Worm (Caenorhabditis elegans) whole organism, early embryonic: Measurements from ENCODE around the gene nhr-146.
"Not testable (repeated sequence)": the region's sequence is repeated elsewhere in the genome, so short reads cannot be mapped to it uniquely, and the experiment has no call there.

Experiments
- B0310.2 ChIP-seq: sonication (generic microtip); optimal IDR thresholded peaks from 2 replicates; lab custom pipeline; 2016; ENCODE audit warnings: mild to moderate bottlenecking, missing genetic modification characterization, missing compliant biosample characterization
- F13C5.2 ChIP-seq: sonication (generic microtip); optimal IDR thresholded peaks from 2 replicates; lab custom pipeline; 2017; ENCODE audit warnings: mild to moderate bottlenecking, missing genetic modification characterization, inconsistent platforms, missing compliant biosample characterization
- aly-1 ChIP-seq: sonication (generic microtip); optimal IDR thresholded peaks from 2 replicates; lab custom pipeline; 2016; ENCODE audit warnings: missing genetic modification characterization, missing compliant biosample characterization
- ama-1 ChIP-seq: fragments of 150-350 bp; optimal IDR thresholded peaks from 2 replicates; lab custom pipeline; 2014
- ceh-13 ChIP-seq: fragments of 200-800 bp; sonication (Bioruptor generic); optimal IDR thresholded peaks from 2 replicates; lab custom pipeline; 2018; ENCODE audit warnings: mild to moderate bottlenecking, missing genetic modification characterization, missing compliant biosample characterization
- ceh-36 ChIP-seq: sonication (generic microtip); optimal IDR thresholded peaks from 2 replicates; lab custom pipeline; 2016; ENCODE audit warnings: missing genetic modification characterization, inconsistent platforms, missing compliant biosample characterization
- ets-7 ChIP-seq: sonication (generic microtip); optimal IDR thresholded peaks from 2 replicates; lab custom pipeline; 2016; ENCODE audit warnings: missing genotype, missing genetic modification characterization, missing compliant biosample characterization
- flt-1 ChIP-seq: fragments of 200-800 bp; sonication (Bioruptor generic); IDR thresholded peaks from 2 replicates; pipeline ENCODE4 v1.3.6; 2022; ENCODE audit warnings: missing genetic modification characterization, missing compliant biosample characterization
- hmbx-1 ChIP-seq: sonication (generic microtip); optimal IDR thresholded peaks from 2 replicates; lab custom pipeline; 2016; ENCODE audit warnings: mild to moderate bottlenecking, missing genetic modification characterization, missing compliant biosample characterization
- hmg-4 ChIP-seq: fragments of 200-800 bp; sonication (Bioruptor generic); optimal IDR thresholded peaks from 2 replicates; lab custom pipeline; 2018; ENCODE audit warnings: mild to moderate bottlenecking, missing genetic modification characterization, missing compliant biosample characterization
- hnd-1 ChIP-seq: sonication (generic microtip); optimal IDR thresholded peaks from 2 replicates; lab custom pipeline; 2016; ENCODE audit warnings: missing genetic modification characterization, missing compliant biosample characterization
- pes-1 ChIP-seq: fragments of 200-800 bp; sonication (Bioruptor generic); IDR thresholded peaks from 2 replicates; pipeline ENCODE4 v1.3.6; 2022; ENCODE audit warnings: missing genetic modification reagents, missing genetic modification characterization, missing compliant biosample characterization
- scrt-1 ChIP-seq: fragments of 200-800 bp; sonication (Bioruptor generic); IDR thresholded peaks from 2 replicates; pipeline ENCODE4 v1.3.6; 2022; ENCODE audit warnings: missing genetic modification characterization, missing compliant biosample characterization
- sea-1 ChIP-seq: fragments of 200-800 bp; sonication (Bioruptor generic); conservative IDR thresholded peaks from 2 replicates; pipeline ENCODE4 v1.3.6; 2022; ENCODE audit warnings: missing genetic modification characterization, missing compliant biosample characterization
- tbx-11 ChIP-seq: fragments of 200-800 bp; sonication (Bioruptor generic); IDR thresholded peaks from 2 replicates; pipeline ENCODE4 v1.3.6; 2022; ENCODE audit warnings: missing genetic modification characterization, missing compliant biosample characterization
- tbx-37 ChIP-seq: fragments of 200-800 bp; sonication (Bioruptor generic); conservative IDR thresholded peaks from 2 replicates; pipeline ENCODE4 v1.3.6; 2022; ENCODE audit warnings: missing genetic modification reagents, missing genetic modification characterization, missing compliant biosample characterization
- tra-4 ChIP-seq: sonication (generic microtip); optimal IDR thresholded peaks from 2 replicates; lab custom pipeline; 2017; ENCODE audit warnings: missing genetic modification characterization, missing compliant biosample characterization

The nhr-146 gene

ce11 chrIV:1609973-1610372, 16.6 kb upstream of the nhr-146 start, which contains the start of gene dsl-3:
Gene dsl-3 (plus strand): TSS chrIV:1610273.
- TF ChIP-seq flt-1 (GFP tag; lab: Robert Waterston, UW); ceh-36; sea-1 (GFP tag; lab: Robert Waterston, UW): not testable (repeated sequence)

- no peak for TF ChIP-seq B0310.2
- TF ChIP-seq sea-1 (GFP tag; lab: Robert Waterston, UW): no peak
- no peak for TF ChIP-seq ets-7
- TF ChIP-seq F13C5.2: no peak
- TF ChIP-seq aly-1 (tag; lab: Kevin White, UChicago): no peak
- no peak for TF ChIP-seq pes-1 (GFP tag; lab: Robert Waterston, UW)
- no peak for TF ChIP-seq tbx-11 (GFP tag; lab: Robert Waterston, UW)
- no peak for TF ChIP-seq hmg-4 (GFP tag; lab: Kevin White, UChicago)
- TF ChIP-seq flt-1 (GFP tag; lab: Robert Waterston, UW): no peak
- no peak for TF ChIP-seq scrt-1 (GFP tag; lab: Robert Waterston, UW)
- no peak for TF ChIP-seq hmbx-1 (tag; lab: Kevin White, UChicago)
- TF ChIP-seq ceh-13 (GFP tag; lab: Kevin White, UChicago): no peak
- no peak for TF ChIP-seq ama-1 (lab: Kevin White, UChicago)
- TF ChIP-seq hnd-1 (tag; lab: Kevin White, UChicago): no peak
- no peak for TF ChIP-seq tbx-37 (GFP tag; lab: Robert Waterston, UW)
- no peak for TF ChIP-seq tra-4 (tag; lab: Kevin White, UChicago)
- TF ChIP-seq ceh-36: no peak
Observed at ce11 chrIV:1613592-1613991, 13.0 kb upstream of the nhr-146 start, which contains the start of gene nhr-122. Gene nhr-122 (plus strand): TSS chrIV:1613892.

ce11 chrIV:1619519-1620311, 6.9 kb upstream of the nhr-146 start, which contains the start of gene nhr-92:
Gene nhr-92 (plus strand): TSS chrIV:1620094.
- TF ChIP-seq hmbx-1 (tag; lab: Kevin White, UChicago) (no peak), F13C5.2 (no peak), aly-1 (tag; lab: Kevin White, UChicago) (no peak), ceh-13 (GFP tag; lab: Kevin White, UChicago) (no peak), hmg-4 (GFP tag; lab: Kevin White, UChicago) (no peak), tra-4 (tag; lab: Kevin White, UChicago) (no peak), sea-1 (GFP tag; lab: Robert Waterston, UW) (no peak), hnd-1 (tag; lab: Kevin White, UChicago) (no peak), ets-7 (no peak), ama-1 (lab: Kevin White, UChicago) (no peak), ceh-36 (no peak), scrt-1 (GFP tag; lab: Robert Waterston, UW) (no peak), B0310.2 (no peak), tbx-11 (GFP tag; lab: Robert Waterston, UW) (no peak), pes-1 (GFP tag; lab: Robert Waterston, UW) (no peak), flt-1 (GFP tag; lab: Robert Waterston, UW) (no peak)

- TF ChIP-seq F13C5.2: no peak
- TF ChIP-seq ceh-36: no peak
Observed at ce11 chrIV:1623712-1624111, 2.9 kb upstream of the nhr-146 start, which contains the start of gene nhr-87. Gene nhr-87 (plus strand): TSS chrIV:1624029.

- TF ChIP-seq pes-1 (GFP tag; lab: Robert Waterston, UW): no peak
- no peak for TF ChIP-seq ceh-13 (GFP tag; lab: Kevin White, UChicago)
- no peak for TF ChIP-seq ets-7
- no peak for TF ChIP-seq tra-4 (tag; lab: Kevin White, UChicago)
- TF ChIP-seq hmbx-1 (tag; lab: Kevin White, UChicago): no peak
- no peak for TF ChIP-seq aly-1 (tag; lab: Kevin White, UChicago)
- TF ChIP-seq flt-1 (GFP tag; lab: Robert Waterston, UW): no peak
- TF ChIP-seq hnd-1 (tag; lab: Kevin White, UChicago): no peak
- TF ChIP-seq B0310.2: no peak
- no peak for TF ChIP-seq sea-1 (GFP tag; lab: Robert Waterston, UW)
Observed at ce11 chrIV:1624447-1624846, 2.2 kb upstream of the nhr-146 start.

- TF ChIP-seq hmg-4 (GFP tag; lab: Kevin White, UChicago): no peak
- no peak for TF ChIP-seq tbx-11 (GFP tag; lab: Robert Waterston, UW)
- peak; percentile 61 for TF ChIP-seq ceh-36
- no peak for TF ChIP-seq sea-1 (GFP tag; lab: Robert Waterston, UW)
Observed at ce11 chrIV:1628281-1628680, 1.7 kb downstream of the nhr-146 start.

ce11 chrIV:1628730-1629129, 2.1 kb downstream of the nhr-146 start:
- TF ChIP-seq tbx-37 (GFP tag; lab: Robert Waterston, UW) (no peak), hnd-1 (tag; lab: Kevin White, UChicago) (no peak), ceh-36 (no peak), hmg-4 (GFP tag; lab: Kevin White, UChicago) (no peak), aly-1 (tag; lab: Kevin White, UChicago) (no peak), pes-1 (GFP tag; lab: Robert Waterston, UW) (no peak), hmbx-1 (tag; lab: Kevin White, UChicago) (no peak), ama-1 (lab: Kevin White, UChicago) (no peak), tra-4 (tag; lab: Kevin White, UChicago) (no peak), tbx-11 (GFP tag; lab: Robert Waterston, UW) (no peak), scrt-1 (GFP tag; lab: Robert Waterston, UW) (no peak), ceh-13 (GFP tag; lab: Kevin White, UChicago) (no peak), flt-1 (GFP tag; lab: Robert Waterston, UW) (no peak), B0310.2 (no peak), ets-7 (no peak), F13C5.2 (no peak), sea-1 (GFP tag; lab: Robert Waterston, UW) (no peak)
